Fruit fly (Drosophila melanogaster) whole organism, pupa: ENCODE measurements around the gene dao.

Experiments
- CG10348 ChIP-seq: fragments of 200-800 bp; sonication (Bioruptor generic); IDR thresholded peaks from 2 replicates; pipeline ENCODE4 v1.3.6; 2022; ENCODE audit warnings: missing biosample characterization, missing genetic modification characterization
- CG12605 ChIP-seq: fragments of 200-800 bp; sonication (Bioruptor generic); IDR thresholded peaks from 2 replicates; pipeline ENCODE4 v1.3.6; 2022; ENCODE audit warnings: missing biosample characterization, missing genetic modification characterization
- CG4496 ChIP-seq: fragments of 200-800 bp; sonication (Bioruptor generic); IDR thresholded peaks from 3 replicates; pipeline ENCODE4 v1.3.6; 2022; ENCODE audit warnings: missing biosample characterization, missing genetic modification characterization
- CG8301 ChIP-seq: fragments of 200-800 bp; sonication (Bioruptor generic); optimal IDR thresholded peaks from 2 replicates; lab custom pipeline; 2018; ENCODE audit warnings: missing biosample characterization, mild to moderate bottlenecking, missing genetic modification characterization
- D1 ChIP-seq: fragments of 200-800 bp; sonication (Bioruptor generic); optimal IDR thresholded peaks from 2 replicates; lab custom pipeline; 2018; ENCODE audit warnings: missing biosample characterization, mild to moderate bottlenecking, missing genetic modification characterization, moderate library complexity
- EcR ChIP-seq: fragments of 200-800 bp; sonication (Bioruptor generic); optimal IDR thresholded peaks from 3 replicates; lab custom pipeline; 2019; ENCODE audit warnings: missing biosample characterization, missing genetic modification characterization, mild to moderate bottlenecking, moderate library complexity, missing genetic modification reagents
- Pif1A ChIP-seq: fragments of 200-800 bp; sonication (Bioruptor generic); optimal IDR thresholded peaks from 3 replicates; lab custom pipeline; 2016; ENCODE audit warnings: missing biosample characterization, missing genetic modification characterization
- Snoo ChIP-seq: fragments of 200-800 bp; sonication (Bioruptor generic); optimal IDR thresholded peaks from 3 replicates; lab custom pipeline; 2017; ENCODE audit warnings: missing biosample characterization, mild to moderate bottlenecking, missing genetic modification characterization, inconsistent platforms
- gl ChIP-seq: fragments of 200-800 bp; sonication (Bioruptor generic); optimal IDR thresholded peaks from 2 replicates; lab custom pipeline; 2018; ENCODE audit warnings: missing biosample characterization, mild to moderate bottlenecking, missing genetic modification characterization

dm6 chr2L:15243413-15243812, 5.3 kb upstream of the dao start:
- TF ChIP-seq gl (tag; lab: Kevin White, UChicago) (no peak), Snoo (tag; lab: Kevin White, UChicago) (no peak), CG10348 (GFP tag; lab: Robert Waterston, UW) (no peak), CG4496 (GFP tag; lab: Robert Waterston, UW) (no peak), EcR (GFP tag; lab: Kevin White, UChicago) (no peak), D1 (tag; lab: Kevin White, UChicago) (no peak), CG8301 (tag; lab: Kevin White, UChicago) (no peak), CG12605 (GFP tag; lab: Robert Waterston, UW) (no peak), Pif1A (no peak)
